Worm (Caenorhabditis elegans): ENCODE results near the gene Y20C6A.1.

DNA sequence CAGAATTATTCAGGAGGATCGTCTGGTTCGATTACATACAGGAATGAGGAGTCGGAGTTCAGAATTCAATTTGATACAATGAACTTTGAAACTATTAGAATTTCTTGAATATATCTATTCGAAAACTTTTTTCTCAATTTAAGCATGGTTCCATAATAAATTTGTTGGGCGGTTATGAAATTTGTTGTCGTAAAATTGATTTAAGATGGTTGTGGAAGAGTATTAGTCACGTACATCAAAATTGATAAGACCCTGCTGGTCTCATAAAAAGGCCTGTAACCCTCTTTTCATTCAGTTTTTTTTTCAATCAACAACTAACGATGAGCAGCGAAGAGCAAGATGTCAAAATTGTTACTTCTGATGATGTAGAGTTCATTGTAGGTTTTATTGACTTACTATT lies 28.9 kb downstream of the Y20C6A.1 start, which contains the start of gene skr-5:
- TF ChIP-seq ceh-82 (tag; optimal IDR thresholded peaks at IDR 0.05) (no peak), nhr-77 (tag; optimal IDR thresholded peaks at IDR 0.05) (no peak), nhr-28 (tag; optimal IDR thresholded peaks at IDR 0.05) (no peak), skn-1 (tag; optimal IDR thresholded peaks at IDR 0.05) (no peak), Y116A8C.19 (tag; optimal IDR thresholded peaks at IDR 0.05; ENCODE audit: borderline replicate concordance) (no peak), C04F5.9 (tag; optimal IDR thresholded peaks at IDR 0.05) (no peak), snu-23 (GFP tag; optimal IDR thresholded peaks at IDR 0.05) (no peak), jun-1 (tag; optimal IDR thresholded peaks at IDR 0.05) (no peak), xbp-1 (tag; optimal IDR thresholded peaks at IDR 0.05) (no peak), unc-130 (tag; optimal IDR thresholded peaks at IDR 0.05) (no peak)
